Worm (Caenorhabditis elegans): ENCODE measurements around the gene C50F7.9.

C50F7.9 gene

ce11 chrIV:7731960-7732359, at the start of gene C50F7.9, which contains the start of gene C50F7.3:
TSS of gene C50F7.9 (minus strand) at chrIV:7732060.
TSS of gene C50F7.3 (plus strand) at chrIV:7732329.
- TF ChIP-seq elt-3 (tag; optimal IDR thresholded peaks at IDR 0.05): no peak
- TF ChIP-seq unc-120 (tag; optimal IDR thresholded peaks at IDR 0.05; ENCODE audit: poor library complexity, severe bottlenecking): no peak

- TF ChIP-seq lsy-2 (tag; optimal IDR thresholded peaks at IDR 0.05) (no peak), sptf-1 (tag; optimal IDR thresholded peaks at IDR 0.05) (no peak), ceh-39 (tag; optimal IDR thresholded peaks at IDR 0.05) (no peak), sem-2 (GFP tag; optimal IDR thresholded peaks at IDR 0.05) (no peak), drap-1 (GFP tag; optimal IDR thresholded peaks at IDR 0.05) (no peak), unc-39 (tag; optimal IDR thresholded peaks at IDR 0.05) (no peak), nhr-2 (tag; optimal IDR thresholded peaks at IDR 0.05) (no peak), lin-13 (tag; optimal IDR thresholded peaks at IDR 0.05) (no peak), elt-1 (tag; optimal IDR thresholded peaks at IDR 0.05; ENCODE audit: borderline replicate concordance, insufficient read depth) (no peak), hlh-1 (tag; optimal IDR thresholded peaks at IDR 0.05) (no peak), mls-2 (tag; optimal IDR thresholded peaks at IDR 0.05) (no peak), tbx-8 (GFP tag; optimal IDR thresholded peaks at IDR 0.05) (no peak), unc-62 (GFP tag; optimal IDR thresholded peaks at IDR 0.05) (no peak), blmp-1 (tag; optimal IDR thresholded peaks at IDR 0.05) (no peak), ceh-83 (GFP tag; optimal IDR thresholded peaks at IDR 0.05) (no peak), ceh-43 (GFP tag; optimal IDR thresholded peaks at IDR 0.05) (no peak)
Observed at ce11 chrIV:7778865-7779264, 47.0 kb upstream of the C50F7.9 start, which contains the start of gene rpap-3. TSS of gene rpap-3 (minus strand) at chrIV:7778965.

- TF ChIP-seq mab-5 (tag; optimal IDR thresholded peaks at IDR 0.05) (no peak), ztf-11 (tag; optimal IDR thresholded peaks at IDR 0.05) (no peak), elt-3 (tag; optimal IDR thresholded peaks at IDR 0.05) (no peak), sptf-1 (tag; optimal IDR thresholded peaks at IDR 0.05) (no peak), tbx-8 (GFP tag; optimal IDR thresholded peaks at IDR 0.05) (no peak), drap-1 (GFP tag; optimal IDR thresholded peaks at IDR 0.05) (no peak), M03D4.4 (tag; optimal IDR thresholded peaks at IDR 0.05) (no peak), ceh-83 (GFP tag; optimal IDR thresholded peaks at IDR 0.05) (no peak), unc-62 (GFP tag; optimal IDR thresholded peaks at IDR 0.05) (no peak), ham-2 (GFP tag; optimal IDR thresholded peaks at IDR 0.05) (no peak), mep-1 (tag; optimal IDR thresholded peaks at IDR 0.05) (no peak), ceh-43 (GFP tag; optimal IDR thresholded peaks at IDR 0.05) (no peak), lin-13 (tag; optimal IDR thresholded peaks at IDR 0.05) (no peak), nhr-237 (tag; optimal IDR thresholded peaks at IDR 0.05) (no peak), nhr-2 (tag; optimal IDR thresholded peaks at IDR 0.05) (no peak)
Observed at ce11 chrIV:7775725-7776124, 43.9 kb upstream of the C50F7.9 start, which contains the start of gene swd-2.1. TSS of gene swd-2.1 (plus strand) at chrIV:7776025.

ce11 chrIV:7774206-7774605, 42.3 kb upstream of the C50F7.9 start, which contains the start of the genes hcf-1 and swd-2.2:
TSS of gene hcf-1 (minus strand) at chrIV:7774275.
TSS of gene swd-2.2 (plus strand) at chrIV:7774411.
- TF ChIP-seq nhr-237 (tag; optimal IDR thresholded peaks at IDR 0.05): peak; percentile 26
- no peak for TF ChIP-seq tbx-8 (GFP tag; optimal IDR thresholded peaks at IDR 0.05)
- TF ChIP-seq pha-4 (tag; optimal IDR thresholded peaks at IDR 0.05): peak; percentile 21
- TF ChIP-seq ham-2 (GFP tag; optimal IDR thresholded peaks at IDR 0.05): no peak
- TF ChIP-seq ces-1 (GFP tag; optimal IDR thresholded peaks at IDR 0.05): no peak
- peak; percentile 40 for TF ChIP-seq mep-1 (tag; optimal IDR thresholded peaks at IDR 0.05)
- no peak for TF ChIP-seq blmp-1 (tag; optimal IDR thresholded peaks at IDR 0.05)

- TF ChIP-seq nhr-76 (tag; optimal IDR thresholded peaks at IDR 0.05): no peak
- no peak for TF ChIP-seq sptf-1 (tag; optimal IDR thresholded peaks at IDR 0.05)
- TF ChIP-seq ztf-11 (tag; optimal IDR thresholded peaks at IDR 0.05): no peak
- TF ChIP-seq drap-1 (GFP tag; optimal IDR thresholded peaks at IDR 0.05): no peak
Observed at ce11 chrIV:7770162-7770561, 38.3 kb upstream of the C50F7.9 start, which contains the start of gene rdl-1. TSS of gene rdl-1 (minus strand) at chrIV:7770262.

- no peak for TF ChIP-seq lsy-2 (tag; optimal IDR thresholded peaks at IDR 0.05)
- TF ChIP-seq nhr-2 (tag; optimal IDR thresholded peaks at IDR 0.05): no peak
- TF ChIP-seq snpc-4 (tag; optimal IDR thresholded peaks at IDR 0.05): no peak
- TF ChIP-seq nhr-12 (tag; optimal IDR thresholded peaks at IDR 0.05): no peak
- TF ChIP-seq mep-1 (tag; optimal IDR thresholded peaks at IDR 0.05): no peak
- TF ChIP-seq elt-1 (tag; optimal IDR thresholded peaks at IDR 0.05; ENCODE audit: borderline replicate concordance, insufficient read depth): no peak
- no peak for TF ChIP-seq elt-3 (tag; optimal IDR thresholded peaks at IDR 0.05)
- no peak for TF ChIP-seq ceh-39 (tag; optimal IDR thresholded peaks at IDR 0.05)
- no peak for TF ChIP-seq flh-1 (GFP tag; optimal IDR thresholded peaks at IDR 0.05)
- TF ChIP-seq blmp-1 (tag; optimal IDR thresholded peaks at IDR 0.05): no peak
- no peak for TF ChIP-seq nhr-28 (tag; optimal IDR thresholded peaks at IDR 0.05)
- no peak for TF ChIP-seq nhr-237 (tag; optimal IDR thresholded peaks at IDR 0.05)
- TF ChIP-seq tbx-8 (GFP tag; optimal IDR thresholded peaks at IDR 0.05): no peak
- no peak for TF ChIP-seq lin-13 (tag; optimal IDR thresholded peaks at IDR 0.05)
- no peak for TF ChIP-seq sptf-1 (tag; optimal IDR thresholded peaks at IDR 0.05)
- TF ChIP-seq unc-120 (tag; optimal IDR thresholded peaks at IDR 0.05; ENCODE audit: poor library complexity, severe bottlenecking): no peak
- no peak for TF ChIP-seq zip-8 (tag; optimal IDR thresholded peaks at IDR 0.05)
Observed at ce11 chrIV:7764319-7764718, 32.5 kb upstream of the C50F7.9 start.

Measured in whole organism, mixed stage, embryonic.